Worm (Caenorhabditis elegans) whole organism, L2 larva: ENCODE measurements around the gene C02B4.3.

Experiments
- C34F6.9 ChIP-seq: fragments of 150-350 bp; optimal IDR thresholded peaks from 2 replicates; lab custom pipeline; 2014; ENCODE audit warnings: missing biosample characterization, missing genetic modification characterization
- F13H6.1 ChIP-seq: sonication (generic microtip); optimal IDR thresholded peaks from 2 replicates; lab custom pipeline; 2016; ENCODE audit warnings: missing genetic modification characterization, missing compliant biosample characterization
- Y55F3AM.14 ChIP-seq: fragments of 200-800 bp; sonication (Bioruptor generic); optimal IDR thresholded peaks from 2 replicates; lab custom pipeline; 2018; ENCODE audit warnings: mild to moderate bottlenecking, missing genetic modification characterization, missing compliant biosample characterization
- alr-1 ChIP-seq: fragments of 150-350 bp; optimal IDR thresholded peaks from 2 replicates; lab custom pipeline; 2014; ENCODE audit warnings: missing biosample characterization, missing genetic modification characterization
- aly-2 ChIP-seq: fragments of 150-350 bp; optimal IDR thresholded peaks from 2 replicates; lab custom pipeline; 2014; ENCODE audit warnings: missing biosample characterization, missing genetic modification characterization
- ama-1 ChIP-seq: fragments of 150-350 bp; optimal IDR thresholded peaks from 2 replicates; lab custom pipeline; 2018; ENCODE audit warnings: inconsistent platforms
- ceh-16 ChIP-seq: fragments of 150-350 bp; optimal IDR thresholded peaks from 2 replicates; lab custom pipeline; 2014; ENCODE audit warnings: missing biosample characterization, missing genetic modification characterization
- ceh-82 ChIP-seq: fragments of 150-350 bp; optimal IDR thresholded peaks from 2 replicates; lab custom pipeline; 2014; ENCODE audit warnings: missing biosample characterization, missing genetic modification characterization
- crh-2 ChIP-seq: sonication (generic microtip); optimal IDR thresholded peaks from 2 replicates; lab custom pipeline; 2017; ENCODE audit warnings: missing biosample characterization, missing genetic modification characterization
- dmd-4 ChIP-seq: sonication (generic microtip); optimal IDR thresholded peaks from 2 replicates; lab custom pipeline; 2017; ENCODE audit warnings: missing biosample characterization, missing genetic modification characterization
- egl-27 ChIP-seq: sonication (generic microtip); optimal IDR thresholded peaks from 3 replicates; lab custom pipeline; 2017; ENCODE audit warnings: missing biosample characterization, missing genetic modification reagents, missing genetic modification characterization
- elt-1 ChIP-seq: fragments of 150-350 bp; optimal IDR thresholded peaks from 2 replicates; lab custom pipeline; 2014; ENCODE audit warnings: missing biosample characterization, missing genetic modification characterization
- lin-11 ChIP-seq: fragments of 150-350 bp; sonication (generic microtip); optimal IDR thresholded peaks from 2 replicates; lab custom pipeline; 2014; ENCODE audit warnings: missing biosample characterization, missing genetic modification characterization, inconsistent platforms, mixed read lengths
- lin-13 ChIP-seq: fragments of 150-350 bp; optimal IDR thresholded peaks from 2 replicates; lab custom pipeline; 2014; ENCODE audit warnings: missing biosample characterization, missing genetic modification reagents, missing genetic modification characterization
- lin-39 ChIP-seq: fragments of 150-350 bp; optimal IDR thresholded peaks from 2 replicates; lab custom pipeline; 2014; ENCODE audit warnings: missing biosample characterization, missing genetic modification reagents, missing genetic modification characterization
- lsy-2 ChIP-seq, 2 experiments: fragments of 150-350 bp in 1 of 2; sonication (generic microtip) in 1 of 2; optimal IDR thresholded peaks; 2 replicates each; lab custom pipeline; 2014 to 2017; ENCODE audit warnings: missing biosample characterization in 2 of 2, missing genetic modification characterization in 2 of 2
- mab-5 ChIP-seq: fragments of 150-350 bp; optimal IDR thresholded peaks from 2 replicates; lab custom pipeline; 2014; ENCODE audit warnings: missing biosample characterization, missing genetic modification characterization
- mbf-1 ChIP-seq: sonication (generic microtip); optimal IDR thresholded peaks from 2 replicates; lab custom pipeline; 2017; ENCODE audit warnings: missing biosample characterization, missing genetic modification characterization
- nhr-12 ChIP-seq: fragments of 150-350 bp; optimal IDR thresholded peaks from 2 replicates; lab custom pipeline; 2014; ENCODE audit warnings: missing biosample characterization, missing genetic modification characterization
- nhr-129 ChIP-seq: fragments of 150-350 bp; optimal IDR thresholded peaks from 2 replicates; lab custom pipeline; 2014; ENCODE audit warnings: missing biosample characterization, missing genetic modification characterization
- nhr-21 ChIP-seq: fragments of 150-350 bp; optimal IDR thresholded peaks from 2 replicates; lab custom pipeline; 2014; ENCODE audit warnings: missing biosample characterization, missing genetic modification characterization
- nhr-23 ChIP-seq: fragments of 150-350 bp; optimal IDR thresholded peaks from 2 replicates; lab custom pipeline; 2014; ENCODE audit warnings: missing biosample characterization, missing genetic modification reagents, missing genetic modification characterization
- nhr-237 ChIP-seq: fragments of 150-350 bp; optimal IDR thresholded peaks from 2 replicates; lab custom pipeline; 2014; ENCODE audit warnings: missing biosample characterization, missing genetic modification characterization
- nhr-25 ChIP-seq: fragments of 150-350 bp; sonication (generic microtip); optimal IDR thresholded peaks from 3 replicates; lab custom pipeline; 2014; ENCODE audit warnings: missing biosample characterization, missing genetic modification characterization
- nhr-77 ChIP-seq: fragments of 150-350 bp; optimal IDR thresholded peaks from 2 replicates; lab custom pipeline; 2014; ENCODE audit warnings: missing biosample characterization, missing genetic modification characterization
- peb-1 ChIP-seq: fragments of 150-350 bp; optimal IDR thresholded peaks from 2 replicates; lab custom pipeline; 2014; ENCODE audit warnings: missing biosample characterization, missing genetic modification characterization
- sem-4 ChIP-seq: fragments of 150-350 bp; optimal IDR thresholded peaks from 2 replicates; lab custom pipeline; 2014; ENCODE audit warnings: missing biosample characterization, missing genetic modification reagents, missing genetic modification characterization
- sma-3 ChIP-seq: sonication (generic microtip); optimal IDR thresholded peaks from 2 replicates; lab custom pipeline; 2016; ENCODE audit warnings: missing genetic modification reagents, missing genetic modification characterization, missing compliant biosample characterization
- sma-9 ChIP-seq, 2 experiments: fragments of 150-350 bp in 1 of 2; sonication (generic microtip) in 1 of 2; optimal IDR thresholded peaks; 2 replicates each; lab custom pipeline; 2014 to 2016; ENCODE audit warnings: missing genetic modification characterization in 2 of 2, mild to moderate bottlenecking in 1 of 2, missing biosample characterization in 1 of 2, missing compliant biosample characterization in 1 of 2, missing genetic modification reagents in 1 of 2, moderate library complexity in 1 of 2
- unc-39 ChIP-seq: fragments of 150-350 bp; optimal IDR thresholded peaks from 2 replicates; lab custom pipeline; 2014; ENCODE audit warnings: missing biosample characterization, missing genetic modification characterization
- unc-55 ChIP-seq: fragments of 150-350 bp; sonication (generic microtip); optimal IDR thresholded peaks from 3 replicates; lab custom pipeline; 2014; ENCODE audit warnings: missing biosample characterization, missing genetic modification reagents, missing genetic modification characterization
- unc-62 ChIP-seq: fragments of 150-350 bp; optimal IDR thresholded peaks from 2 replicates; lab custom pipeline; 2014; ENCODE audit warnings: missing biosample characterization, missing genetic modification reagents, missing genetic modification characterization
- zag-1 ChIP-seq: fragments of 150-350 bp; optimal IDR thresholded peaks from 2 replicates; lab custom pipeline; 2014; ENCODE audit warnings: missing biosample characterization, missing genetic modification characterization
- ztf-1 ChIP-seq: fragments of 200-800 bp; sonication (Bioruptor generic); conservative IDR thresholded peaks from 2 replicates; pipeline ENCODE4 v1.3.6; 2022; ENCODE audit warnings: missing genetic modification characterization, missing compliant biosample characterization
- ztf-11 ChIP-seq: sonication (generic microtip); optimal IDR thresholded peaks from 2 replicates; lab custom pipeline; 2017; ENCODE audit warnings: missing biosample characterization, missing genetic modification characterization
- ztf-4 ChIP-seq: fragments of 150-350 bp; optimal IDR thresholded peaks from 2 replicates; lab custom pipeline; 2014; ENCODE audit warnings: missing biosample characterization, missing genetic modification characterization

C02B4.3 gene

DNA sequence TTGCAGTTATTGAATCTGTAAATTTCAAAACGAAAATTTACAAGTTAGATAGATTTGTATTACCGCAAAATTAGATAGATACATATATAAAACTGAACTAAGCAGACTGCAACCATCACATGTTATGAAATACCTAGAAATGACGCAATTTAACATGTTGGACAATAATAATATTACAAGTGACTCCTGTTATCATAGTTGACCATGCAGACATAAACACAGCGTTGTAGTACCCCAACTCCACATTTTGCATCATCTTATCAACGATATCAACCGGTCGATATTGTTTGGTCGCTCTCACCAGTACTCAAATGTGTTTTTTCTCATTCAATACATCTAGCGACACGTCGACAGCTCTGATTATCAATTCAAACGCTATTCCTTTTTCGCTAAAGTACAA lies 31.7 kb upstream of the C02B4.3 start, which contains the start of gene ugt-50 (continued):
- TF ChIP-seq unc-62 (no peak), ceh-82 (no peak), sma-3 (GFP tag; lab: Kevin White, UChicago) (peak; percentile 29), unc-39 (no peak), C34F6.9 (tag; lab: Kevin White, UChicago) (no peak), elt-1 (tag; lab: Kevin White, UChicago) (no peak), mbf-1 (tag; lab: Kevin White, UChicago) (no peak), ztf-4 (tag; lab: Kevin White, UChicago) (no peak), unc-55 (GFP tag; lab: Kevin White, UChicago) (peak; percentile 14), nhr-21 (tag; lab: Kevin White, UChicago) (no peak), aly-2 (tag; lab: Kevin White, UChicago) (no peak), ama-1 (lab: Kevin White, UChicago) (no peak), zag-1 (tag; lab: Kevin White, UChicago) (no peak), nhr-12 (tag; lab: Kevin White, UChicago) (no peak)

ce11 chrX:12690346-12690745 lies 30.7 kb upstream of the C02B4.3 start:
- peak; percentile 93 for TF ChIP-seq zag-1 (tag; lab: Kevin White, UChicago)
- TF ChIP-seq ceh-16: no peak
- peak; percentile 58 for TF ChIP-seq alr-1 (tag; lab: Kevin White, UChicago)
- TF ChIP-seq lsy-2 (tag; optimal IDR thresholded peaks at IDR 0.05; lab: Kevin White, UChicago): peak in 1 of 2 experiments; percentile 30
- TF ChIP-seq nhr-23 (tag; lab: Kevin White, UChicago): peak; percentile 19
- TF ChIP-seq sem-4 (tag; lab: Kevin White, UChicago): peak; percentile 0
- peak; percentile 36 for TF ChIP-seq F13H6.1 (tag; lab: Kevin White, UChicago)
- TF ChIP-seq mab-5 (tag; lab: Kevin White, UChicago): peak; percentile 91
- TF ChIP-seq nhr-237 (tag; lab: Kevin White, UChicago): no peak
- TF ChIP-seq nhr-129 (tag; lab: Kevin White, UChicago): peak; percentile 41
- peak; percentile 10 for TF ChIP-seq C34F6.9 (tag; lab: Kevin White, UChicago)
- peak; percentile 39 for TF ChIP-seq lin-13
- peak; percentile 50 for TF ChIP-seq crh-2
- TF ChIP-seq unc-62: peak; percentile 91
- no peak for TF ChIP-seq lin-11 (tag; lab: Kevin White, UChicago)
- TF ChIP-seq unc-55 (GFP tag; lab: Kevin White, UChicago): peak; percentile 57
- TF ChIP-seq Y55F3AM.14: peak; percentile 15
- TF ChIP-seq egl-27 (tag; lab: Kevin White, UChicago): peak; percentile 55
- TF ChIP-seq lin-39: peak; percentile 84
- peak; percentile 49 for TF ChIP-seq sma-9 (GFP tag; optimal IDR thresholded peaks at IDR 0.05; lab: Kevin White, UChicago)
- no peak for TF ChIP-seq sma-9 (tag; optimal IDR thresholded peaks at IDR 0.05; lab: Kevin White, UChicago)
- no peak for TF ChIP-seq dmd-4

- TF ChIP-seq C34F6.9 (tag; lab: Kevin White, UChicago) (peak; percentile 29), ztf-1 (no peak), ceh-16 (peak; percentile 6), peb-1 (tag; lab: Kevin White, UChicago) (no peak), sma-9 (GFP tag; optimal IDR thresholded peaks at IDR 0.05; lab: Kevin White, UChicago) (peak; percentile 63), sma-9 (tag; optimal IDR thresholded peaks at IDR 0.05; lab: Kevin White, UChicago) (no peak), ztf-11 (tag; lab: Kevin White, UChicago) (no peak), ceh-82 (no peak), nhr-129 (tag; lab: Kevin White, UChicago) (no peak), lsy-2 (tag; optimal IDR thresholded peaks at IDR 0.05; lab: Kevin White, UChicago) (peak in 1 of 2 experiments; percentile 4), lin-11 (tag; lab: Kevin White, UChicago) (no peak), sem-4 (tag; lab: Kevin White, UChicago) (no peak), nhr-25 (no peak), nhr-77 (no peak), egl-27 (tag; lab: Kevin White, UChicago) (no peak), Y55F3AM.14 (no peak), nhr-12 (tag; lab: Kevin White, UChicago) (no peak), lin-13 (no peak)
Measured at ce11 chrX:12689869-12690268, 30.2 kb upstream of the C02B4.3 start.

DNA sequence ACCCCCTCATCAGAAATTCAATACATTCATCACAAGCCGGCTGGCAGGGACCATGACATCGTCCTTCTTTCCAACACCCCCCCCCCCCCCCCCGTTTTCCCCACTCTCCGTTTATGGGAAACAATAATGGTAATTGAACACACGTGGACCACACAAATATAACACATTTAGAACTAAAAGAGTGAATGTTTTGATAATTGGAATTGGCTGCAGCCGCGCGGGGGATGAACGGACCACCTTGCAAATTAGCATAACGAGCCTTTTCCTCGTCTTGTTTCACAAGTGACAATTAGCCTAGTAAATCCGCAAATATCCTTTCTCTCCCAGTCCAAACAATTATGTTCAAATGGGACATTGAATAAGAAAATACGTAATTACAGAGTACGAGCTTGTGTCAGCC lies 29.0 kb upstream of the C02B4.3 start:
- TF ChIP-seq crh-2 (no peak), nhr-23 (tag; lab: Kevin White, UChicago) (no peak), mab-5 (tag; lab: Kevin White, UChicago) (no peak), Y55F3AM.14 (no peak), F13H6.1 (tag; lab: Kevin White, UChicago) (no peak), mbf-1 (tag; lab: Kevin White, UChicago) (no peak), ztf-11 (tag; lab: Kevin White, UChicago) (no peak), zag-1 (tag; lab: Kevin White, UChicago) (no peak), ceh-16 (no peak)
- TF ChIP-seq, all 48 proteins: peak for 0
